Worm (Caenorhabditis elegans) whole organism, L3 larva: ENCODE data around the gene tmem-184.

Experiments used
- ceh-82 ChIP-seq: fragments of 150-350 bp; optimal IDR thresholded peaks from 2 replicates; lab custom pipeline; 2014; ENCODE audit warnings: missing biosample characterization, missing genetic modification characterization
- egl-5 ChIP-seq: fragments of 150-350 bp; optimal IDR thresholded peaks from 2 replicates; lab custom pipeline; 2017; ENCODE audit warnings: missing biosample characterization, missing genetic modification reagents, missing genetic modification characterization, inconsistent platforms
- jun-1 ChIP-seq: fragments of 150-350 bp; optimal IDR thresholded peaks from 2 replicates; lab custom pipeline; 2014; ENCODE audit warnings: missing biosample characterization, missing genetic modification reagents, missing genetic modification characterization
- pqm-1 ChIP-seq: fragments of 150-350 bp; optimal IDR thresholded peaks from 2 replicates; lab custom pipeline; 2017; ENCODE audit warnings: missing biosample characterization, missing genetic modification characterization, inconsistent platforms
- skn-1 ChIP-seq: fragments of 150-350 bp; optimal IDR thresholded peaks from 2 replicates; lab custom pipeline; 2014; ENCODE audit warnings: missing biosample characterization, missing genetic modification characterization
- ztf-11 ChIP-seq: fragments of 150-350 bp; optimal IDR thresholded peaks from 2 replicates; lab custom pipeline; 2014; ENCODE audit warnings: missing biosample characterization, missing genetic modification characterization

- TF ChIP-seq egl-5 (tag; lab: Kevin White, UChicago) (no peak), jun-1 (tag; lab: Kevin White, UChicago) (no peak), ztf-11 (tag; lab: Kevin White, UChicago) (no peak), ceh-82 (tag; lab: Kevin White, UChicago) (no peak), skn-1 (tag; lab: Kevin White, UChicago) (no peak), pqm-1 (tag; lab: Kevin White, UChicago) (no peak)
These were observed 31.0 kb upstream of the tmem-184 start for ce11 chrX:14737623-14738022.
